Worm (Caenorhabditis elegans) whole organism, young adult: ENCODE data around the gene lips-5.

ENCODE experiments used
- B0261.1 ChIP-seq: sonication (generic microtip); optimal IDR thresholded peaks from 2 replicates; lab custom pipeline; 2016; ENCODE audit warnings: mild to moderate bottlenecking, missing genetic modification characterization, moderate library complexity, missing compliant biosample characterization
- F10E7.11 ChIP-seq: sonication (generic microtip); optimal IDR thresholded peaks from 2 replicates; lab custom pipeline; 2017; ENCODE audit warnings: mild to moderate bottlenecking, missing genetic modification characterization, moderate library complexity, missing compliant biosample characterization
- F23B12.7 ChIP-seq: sonication (generic microtip); optimal IDR thresholded peaks from 2 replicates; lab custom pipeline; 2017; ENCODE audit warnings: missing genetic modification characterization, mild to moderate bottlenecking, missing compliant biosample characterization, antibody characterized with exemption, moderate library complexity; ENCODE audit not compliant: insufficient read depth
- K12H6.12 ChIP-seq: fragments of 200-800 bp; sonication (Bioruptor generic); optimal IDR thresholded peaks from 2 replicates; lab custom pipeline; 2018; ENCODE audit warnings: mild to moderate bottlenecking, missing genetic modification characterization, missing compliant biosample characterization
- Y56A3A.18 ChIP-seq: fragments of 200-800 bp; sonication (Bioruptor generic); IDR thresholded peaks from 2 replicates; pipeline ENCODE4 v1.3.6; 2022; ENCODE audit warnings: missing genetic modification reagents, missing genetic modification characterization, missing compliant biosample characterization
- Y79H2A.3 ChIP-seq: fragments of 200-800 bp; sonication (Bioruptor generic); conservative IDR thresholded peaks from 2 replicates; pipeline ENCODE4 v1.3.6; 2022; ENCODE audit warnings: missing genetic modification reagents, missing genetic modification characterization, missing compliant biosample characterization
- Y95B8A.8 ChIP-seq: fragments of 200-800 bp; sonication (Bioruptor generic); IDR thresholded peaks from 2 replicates; pipeline ENCODE4 v1.3.6; 2022; ENCODE audit warnings: missing genetic modification reagents, missing genetic modification characterization, missing compliant biosample characterization
- akir-1 ChIP-seq: fragments of 200-800 bp; sonication (Bioruptor generic); optimal IDR thresholded peaks from 2 replicates; lab custom pipeline; 2018; ENCODE audit warnings: mild to moderate bottlenecking, missing genetic modification characterization, moderate library complexity, missing compliant biosample characterization
- aptf-2 ChIP-seq: fragments of 200-800 bp; sonication (Bioruptor generic); conservative IDR thresholded peaks from 2 replicates; pipeline ENCODE4 v1.3.6; 2022; ENCODE audit warnings: missing genetic modification reagents, missing genetic modification characterization, missing compliant biosample characterization
- attf-6 ChIP-seq: fragments of 200-800 bp; sonication (Bioruptor generic); IDR thresholded peaks from 2 replicates; pipeline ENCODE4 v1.3.6; 2022; ENCODE audit warnings: missing genetic modification reagents, missing genetic modification characterization, missing compliant biosample characterization
- bed-2 ChIP-seq: fragments of 200-800 bp; sonication (Bioruptor generic); IDR thresholded peaks from 2 replicates; pipeline ENCODE4 v1.3.6; 2022; ENCODE audit warnings: missing genetic modification reagents, missing genetic modification characterization, missing compliant biosample characterization
- ccch-3 ChIP-seq: fragments of 200-800 bp; sonication (Bioruptor generic); optimal IDR thresholded peaks from 2 replicates; lab custom pipeline; 2018; ENCODE audit warnings: mild to moderate bottlenecking, missing genetic modification characterization, missing compliant biosample characterization
- ceh-27 ChIP-seq: fragments of 200-800 bp; sonication (Bioruptor generic); optimal IDR thresholded peaks from 2 replicates; lab custom pipeline; 2018; ENCODE audit warnings: mild to moderate bottlenecking, missing genetic modification characterization, moderate library complexity, missing compliant biosample characterization
- ceh-40 ChIP-seq: fragments of 200-800 bp; sonication (Bioruptor generic); IDR thresholded peaks from 2 replicates; pipeline ENCODE4 v1.3.6; 2022; ENCODE audit warnings: missing genetic modification characterization, missing compliant biosample characterization
- ceh-91 ChIP-seq: fragments of 200-800 bp; sonication (Bioruptor generic); IDR thresholded peaks from 2 replicates; pipeline ENCODE4 v1.3.6; 2022; ENCODE audit warnings: missing genetic modification reagents, missing genetic modification characterization, missing compliant biosample characterization
- chd-7 ChIP-seq: sonication (generic microtip); optimal IDR thresholded peaks from 2 replicates; lab custom pipeline; 2016; ENCODE audit warnings: mild to moderate bottlenecking, missing genetic modification characterization, moderate library complexity, missing compliant biosample characterization
- die-1 ChIP-seq: sonication (generic microtip); optimal IDR thresholded peaks from 2 replicates; lab custom pipeline; 2016; ENCODE audit warnings: missing genotype, mild to moderate bottlenecking, missing genetic modification characterization, missing compliant biosample characterization
- dox-1 ChIP-seq: fragments of 200-800 bp; sonication (Bioruptor generic); IDR thresholded peaks from 2 replicates; pipeline ENCODE4 v1.3.6; 2022; ENCODE audit warnings: missing genetic modification reagents, missing genetic modification characterization, missing compliant biosample characterization
- dpff-1 ChIP-seq: sonication (generic microtip); optimal IDR thresholded peaks from 2 replicates; lab custom pipeline; 2017; ENCODE audit warnings: mild to moderate bottlenecking, missing genetic modification characterization, missing compliant biosample characterization
- fkh-3 ChIP-seq: sonication (generic microtip); optimal IDR thresholded peaks from 2 replicates; lab custom pipeline; 2016; ENCODE audit warnings: mild to moderate bottlenecking, missing genetic modification characterization, missing compliant biosample characterization
- gei-17 ChIP-seq: fragments of 200-800 bp; sonication (Bioruptor generic); optimal IDR thresholded peaks from 2 replicates; lab custom pipeline; 2018; ENCODE audit warnings: mild to moderate bottlenecking, missing genetic modification characterization, missing compliant biosample characterization
- hrde-1 ChIP-seq: sonication (generic microtip); optimal IDR thresholded peaks from 2 replicates; lab custom pipeline; 2016; ENCODE audit warnings: missing genetic modification characterization, mild to moderate bottlenecking, missing compliant biosample characterization, moderate library complexity, missing genotype, missing genetic modification reagents, borderline replicate concordance
- let-607 ChIP-seq, 2 experiments: fragments of 200-800 bp in 1 of 2; sonication (Bioruptor generic) in 1 of 2; sonication (generic microtip) in 1 of 2; optimal IDR thresholded peaks; 2 replicates each; lab custom pipeline; 2016 to 2018; ENCODE audit warnings: mild to moderate bottlenecking in 2 of 2, missing compliant biosample characterization in 2 of 2, missing genetic modification characterization in 2 of 2, moderate library complexity in 2 of 2, missing genotype in 1 of 2
- lir-1 ChIP-seq: fragments of 200-800 bp; sonication (Bioruptor generic); conservative IDR thresholded peaks from 2 replicates; pipeline ENCODE4 v1.3.6; 2022; ENCODE audit warnings: missing genetic modification reagents, missing genetic modification characterization, missing compliant biosample characterization
- nfya-2 ChIP-seq: fragments of 200-800 bp; sonication (Bioruptor generic); IDR thresholded peaks from 2 replicates; pipeline ENCODE4 v1.3.6; 2022; ENCODE audit warnings: missing genetic modification reagents, missing genetic modification characterization, missing compliant biosample characterization
- nfyb-1 ChIP-seq: fragments of 200-800 bp; sonication (Bioruptor generic); IDR thresholded peaks from 2 replicates; pipeline ENCODE4 v1.3.6; 2022; ENCODE audit warnings: missing genetic modification reagents, missing genetic modification characterization, missing compliant biosample characterization
- nhr-120 ChIP-seq: fragments of 200-800 bp; sonication (Bioruptor generic); IDR thresholded peaks from 2 replicates; pipeline ENCODE4 v1.3.6; 2022; ENCODE audit warnings: missing genetic modification characterization, missing compliant biosample characterization
- snpc-1.1 ChIP-seq: sonication (generic microtip); optimal IDR thresholded peaks from 2 replicates; lab custom pipeline; 2017; ENCODE audit warnings: missing genetic modification characterization, mild to moderate bottlenecking, missing compliant biosample characterization, antibody characterized with exemption, moderate library complexity, missing genotype, missing genetic modification reagents; ENCODE audit not compliant: insufficient read depth
- snpc-1.3 ChIP-seq: sonication (generic microtip); optimal IDR thresholded peaks from 2 replicates; lab custom pipeline; 2017; ENCODE audit warnings: missing genetic modification characterization, mild to moderate bottlenecking, missing compliant biosample characterization, antibody characterized with exemption, moderate library complexity, missing genotype, missing genetic modification reagents; ENCODE audit not compliant: insufficient read depth
- snpc-4 ChIP-seq, 5 experiments: fragments of 150-350 bp in 1 of 5; sonication (generic microtip) in 4 of 5; optimal IDR thresholded peaks; 2 replicates each; lab custom pipeline; 2014 to 2018; ENCODE audit warnings: missing genetic modification characterization in 5 of 5, missing biosample characterization in 3 of 5, antibody characterized with exemption in 2 of 5, mild to moderate bottlenecking in 2 of 5, missing compliant biosample characterization in 2 of 5, missing genotype in 2 of 5, moderate library complexity in 2 of 5, missing genetic modification reagents in 1 of 5
- somi-1 ChIP-seq: fragments of 200-800 bp; sonication (Bioruptor generic); optimal IDR thresholded peaks from 2 replicates; lab custom pipeline; 2018; ENCODE audit warnings: mild to moderate bottlenecking, missing genetic modification characterization, missing compliant biosample characterization
- sptf-2 ChIP-seq: fragments of 200-800 bp; sonication (Bioruptor generic); optimal IDR thresholded peaks from 2 replicates; lab custom pipeline; 2018; ENCODE audit warnings: mild to moderate bottlenecking, missing genetic modification characterization, missing compliant biosample characterization
- zfh-2 ChIP-seq: fragments of 200-800 bp; sonication (Bioruptor generic); conservative IDR thresholded peaks from 2 replicates; pipeline ENCODE4 v1.3.6; 2022; ENCODE audit warnings: missing genetic modification reagents, missing genetic modification characterization, missing compliant biosample characterization
- ztf-22 ChIP-seq: fragments of 200-800 bp; sonication (Bioruptor generic); optimal IDR thresholded peaks from 2 replicates; lab custom pipeline; 2018; ENCODE audit warnings: mild to moderate bottlenecking, missing genetic modification characterization, moderate library complexity, missing compliant biosample characterization

The lips-5 gene

DNA sequence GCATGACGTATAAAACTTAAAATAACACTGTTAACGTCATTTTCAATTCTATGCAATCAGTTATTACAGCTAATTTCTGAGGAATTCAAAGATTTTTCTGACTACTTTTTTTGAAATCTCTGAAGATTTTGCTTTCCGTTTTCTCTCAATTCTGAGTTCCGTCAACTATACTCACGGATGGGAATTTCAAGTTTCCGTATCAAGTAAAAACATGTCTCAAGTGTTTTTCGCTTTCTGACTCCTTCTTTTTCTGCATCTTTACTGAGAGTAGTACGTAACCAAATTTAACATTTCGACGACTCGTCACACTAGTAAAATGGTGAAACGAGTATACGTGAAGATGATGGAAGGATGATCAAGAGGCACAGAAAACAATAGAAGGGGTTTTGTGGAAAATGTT is 23.3 kb upstream of the lips-5 start:
- TF ChIP-seq ceh-91 (no peak), ccch-3 (no peak), nfya-2 (GFP tag; lab: Robert Waterston, UW) (no peak), F23B12.7 (tag; lab: Kevin White, UChicago) (no peak), akir-1 (GFP tag; lab: Kevin White, UChicago) (no peak), sptf-2 (no peak), dox-1 (GFP tag; lab: Robert Waterston, UW) (no peak), snpc-1.1 (tag; lab: Kevin White, UChicago) (no peak), chd-7 (tag; lab: Kevin White, UChicago) (no peak), lir-1 (GFP tag; lab: Robert Waterston, UW) (no peak), ceh-27 (GFP tag; lab: Kevin White, UChicago) (no peak), nhr-120 (GFP tag; lab: Robert Waterston, UW) (no peak), zfh-2 (GFP tag; lab: Robert Waterston, UW) (no peak), dpff-1 (no peak), Y79H2A.3 (GFP tag; lab: Robert Waterston, UW) (no peak), fkh-3 (tag; lab: Kevin White, UChicago) (no peak)

DNA sequence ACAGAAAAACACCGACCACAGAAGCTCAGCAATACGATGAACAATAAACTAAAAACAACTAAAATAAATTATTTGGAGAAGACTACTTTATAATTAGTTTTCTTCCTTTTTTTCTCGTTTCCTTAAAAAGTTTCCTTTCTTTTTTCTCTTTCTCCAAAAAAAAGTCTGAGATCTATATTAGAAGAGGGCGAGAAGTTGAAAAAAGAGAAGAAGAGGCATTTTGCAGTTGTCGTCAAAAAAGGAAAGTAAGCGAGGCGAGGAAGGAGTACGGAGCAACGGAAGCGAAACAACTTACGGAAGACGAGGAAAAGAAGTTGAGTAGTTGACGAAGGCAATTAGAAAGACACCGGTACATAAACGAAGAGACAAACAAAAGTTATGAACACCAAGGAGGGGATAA is 22.4 kb upstream of the lips-5 start:
- TF ChIP-seq somi-1 (GFP tag; lab: Kevin White, UChicago) (no peak), dpff-1 (no peak), attf-6 (GFP tag; lab: Robert Waterston, UW) (no peak), B0261.1 (tag; lab: Kevin White, UChicago) (no peak), nhr-120 (GFP tag; lab: Robert Waterston, UW) (no peak), let-607 (tag; optimal IDR thresholded peaks at IDR 0.05; lab: Kevin White, UChicago) (no peak), ceh-40 (GFP tag; lab: Robert Waterston, UW) (no peak), chd-7 (tag; lab: Kevin White, UChicago) (no peak), snpc-4 (GFP tag; optimal IDR thresholded peaks at IDR 0.05; lab: Kevin White, UChicago) (no peak), snpc-4 (tag; optimal IDR thresholded peaks at IDR 0.05; lab: Kevin White, UChicago) (no peak), die-1 (tag; lab: Kevin White, UChicago) (no peak), nfyb-1 (GFP tag; lab: Robert Waterston, UW) (no peak), snpc-1.3 (tag; lab: Kevin White, UChicago) (no peak), dox-1 (GFP tag; lab: Robert Waterston, UW) (no peak), aptf-2 (no peak), bed-2 (GFP tag; lab: Robert Waterston, UW) (no peak), F10E7.11 (tag; lab: Kevin White, UChicago) (no peak), gei-17 (GFP tag; lab: Kevin White, UChicago) (no peak), ztf-22 (GFP tag; lab: Kevin White, UChicago) (no peak), Y56A3A.18 (no peak)

ce11 chrIV:11793170-11793569 is 19.6 kb upstream of the lips-5 start:
- no peak for TF ChIP-seq Y95B8A.8 (GFP tag; lab: Robert Waterston, UW)
- no peak for TF ChIP-seq hrde-1 (tag; lab: Kevin White, UChicago)
- TF ChIP-seq K12H6.12 = peak; percentile 27
